Worm (Caenorhabditis elegans): ENCODE measurements around the gene Y39B6A.7.

ce11 chrV:19153244-19153643 lies 4.3 kb upstream of the Y39B6A.7 start:
- TF ChIP-seq C38D4.7 (GFP tag; optimal IDR thresholded peaks at IDR 0.05) = no peak
- no peak for TF ChIP-seq K09A11.1 (tag; optimal IDR thresholded peaks at IDR 0.05; ENCODE audit: insufficient read depth)
